Fruit fly (Drosophila melanogaster) whole organism, embryonic: ENCODE measurements around the gene Cyp313a1.

Source experiments
- C15 ChIP-seq: fragments of 200-800 bp; sonication (Bioruptor generic); IDR thresholded peaks from 3 replicates; pipeline ENCODE4 v1.3.6; 2022; ENCODE audit warnings: missing biosample characterization, missing genetic modification characterization
- CG10274 ChIP-seq: fragments of 200-800 bp; sonication (Bioruptor generic); optimal IDR thresholded peaks from 3 replicates; lab custom pipeline; 2017; ENCODE audit warnings: missing biosample characterization, mild to moderate bottlenecking, missing genetic modification characterization
- CG12391 ChIP-seq: fragments of 200-800 bp; sonication (Bioruptor generic); optimal IDR thresholded peaks from 3 replicates; lab custom pipeline; 2018; ENCODE audit warnings: missing biosample characterization, mild to moderate bottlenecking, missing genetic modification characterization, moderate library complexity
- CG13424 ChIP-seq: fragments of 200-800 bp; sonication (Bioruptor generic); optimal IDR thresholded peaks from 2 replicates; lab custom pipeline; 2019; ENCODE audit warnings: missing biosample characterization, mild to moderate bottlenecking, missing genetic modification characterization, moderate library complexity
- CG1603 ChIP-seq: fragments of 200-800 bp; sonication (Bioruptor generic); optimal IDR thresholded peaks from 2 replicates; lab custom pipeline; 2019; ENCODE audit warnings: missing biosample characterization, mild to moderate bottlenecking, missing genetic modification characterization, moderate library complexity
- CG17361 ChIP-seq: fragments of 200-800 bp; sonication (Bioruptor generic); IDR thresholded peaks from 3 replicates; pipeline ENCODE4 v1.3.6; 2022; ENCODE audit warnings: missing biosample characterization, missing genetic modification characterization
- CG17385 ChIP-seq: fragments of 200-800 bp; sonication (Bioruptor generic); optimal IDR thresholded peaks from 3 replicates; lab custom pipeline; 2018; ENCODE audit warnings: missing biosample characterization, mild to moderate bottlenecking, missing genetic modification characterization
- CG18262 ChIP-seq: fragments of 200-800 bp; optimal IDR thresholded peaks from 3 replicates; lab custom pipeline; 2019; ENCODE audit warnings: missing biosample characterization, mild to moderate bottlenecking, missing genetic modification characterization, moderate library complexity
- CG31388 ChIP-seq: fragments of 200-800 bp; sonication (Bioruptor generic); optimal IDR thresholded peaks from 2 replicates; lab custom pipeline; 2016; ENCODE audit warnings: missing biosample characterization, missing genetic modification characterization
- CG34224 ChIP-seq: fragments of 200-800 bp; sonication (Bioruptor generic); IDR thresholded peaks from 3 replicates; pipeline ENCODE4 v1.3.6; 2022; ENCODE audit warnings: missing biosample characterization, missing genetic modification characterization; ENCODE audit not compliant: partially characterized antibody
- CG3726 ChIP-seq: fragments of 200-800 bp; sonication (Bioruptor generic); IDR thresholded peaks from 3 replicates; pipeline ENCODE4, ENCODE4 v1.3.6; 2022; ENCODE audit warnings: missing biosample characterization, missing genetic modification characterization
- CG4617 ChIP-seq: fragments of 200-800 bp; sonication (Bioruptor generic); optimal IDR thresholded peaks from 3 replicates; lab custom pipeline; 2016; ENCODE audit warnings: missing biosample characterization, missing genetic modification characterization, borderline replicate concordance
- CG7556 ChIP-seq: fragments of 200-800 bp; sonication (Bioruptor generic); optimal IDR thresholded peaks from 2 replicates; lab custom pipeline; 2017; ENCODE audit warnings: missing biosample characterization, mild to moderate bottlenecking, missing genetic modification characterization
- CG7839 ChIP-seq: fragments of 200-800 bp; sonication (Bioruptor generic); optimal IDR thresholded peaks from 3 replicates; lab custom pipeline; 2018; ENCODE audit warnings: missing biosample characterization, mild to moderate bottlenecking, missing genetic modification characterization, moderate library complexity
- CG8089 ChIP-seq: fragments of 200-800 bp; sonication (Bioruptor generic); optimal IDR thresholded peaks from 3 replicates; lab custom pipeline; 2016; ENCODE audit warnings: missing biosample characterization, missing genetic modification characterization
- CG8281 ChIP-seq: fragments of 200-800 bp; sonication (Bioruptor generic); optimal IDR thresholded peaks from 2 replicates; lab custom pipeline; 2018; ENCODE audit warnings: missing biosample characterization, mild to moderate bottlenecking, missing genetic modification characterization, moderate library complexity
- CG8924 ChIP-seq: fragments of 200-800 bp; optimal IDR thresholded peaks from 3 replicates; lab custom pipeline; 2019; ENCODE audit warnings: missing biosample characterization, mild to moderate bottlenecking, missing genetic modification characterization, moderate library complexity
- Dek ChIP-seq: fragments of 200-800 bp; sonication (Bioruptor generic); optimal IDR thresholded peaks from 3 replicates; lab custom pipeline; 2019; ENCODE audit warnings: missing biosample characterization, mild to moderate bottlenecking, missing genetic modification characterization, moderate library complexity
- Dip2 ChIP-seq: fragments of 200-800 bp; sonication (Bioruptor generic); IDR thresholded peaks from 2 replicates; pipeline ENCODE4 v1.3.6; 2022; ENCODE audit warnings: missing biosample characterization, missing genetic modification characterization
- Gsc ChIP-seq: fragments of 200-800 bp; sonication (Bioruptor generic); IDR thresholded peaks from 2 replicates; pipeline ENCODE4 v1.3.6; 2022; ENCODE audit warnings: missing biosample characterization, missing genetic modification characterization
- Hr51 ChIP-seq, 2 experiments: fragments of 200-800 bp; sonication (Bioruptor generic); optimal IDR thresholded peaks; 2 replicates in 1 of 2; 3 replicates in 1 of 2; lab custom pipeline; 2016 to 2018; ENCODE audit warnings: missing biosample characterization in 2 of 2, missing genetic modification characterization in 2 of 2, mild to moderate bottlenecking in 1 of 2, moderate library complexity in 1 of 2
- Med ChIP-seq: fragments of 200-800 bp; sonication (Bioruptor generic); peaks from one replicate; lab custom pipeline; 2016; ENCODE audit warnings: missing biosample characterization, missing genetic modification characterization, mild to moderate bottlenecking, inconsistent platforms, moderate library complexity
- Nf-YA ChIP-seq: fragments of 200-800 bp; sonication (Bioruptor generic); IDR thresholded peaks from 2 replicates; pipeline ENCODE4 v1.3.6; 2022; ENCODE audit warnings: missing biosample characterization, missing genetic modification characterization
- Rx ChIP-seq: fragments of 200-800 bp; sonication (Bioruptor generic); IDR thresholded peaks from 2 replicates; pipeline ENCODE4 v1.3.6; 2022; ENCODE audit warnings: missing biosample characterization, missing genetic modification characterization
- Sox102F ChIP-seq: fragments of 200-800 bp; sonication (Bioruptor generic); optimal IDR thresholded peaks from 2 replicates; lab custom pipeline; 2018; ENCODE audit warnings: missing biosample characterization, mild to moderate bottlenecking, missing genetic modification characterization, moderate library complexity
- abd-A ChIP-seq: fragments of 200-800 bp; sonication (Bioruptor generic); optimal IDR thresholded peaks from 3 replicates; lab custom pipeline; 2019; ENCODE audit warnings: missing biosample characterization, mild to moderate bottlenecking, missing genetic modification characterization, moderate library complexity
- ash1 ChIP-seq: fragments of 200-800 bp; sonication (Bioruptor generic); optimal IDR thresholded peaks from 2 replicates; lab custom pipeline; 2018; ENCODE audit warnings: missing biosample characterization, mild to moderate bottlenecking, missing genetic modification characterization
- crc ChIP-seq: fragments of 200-800 bp; sonication (Bioruptor generic); optimal IDR thresholded peaks from 2 replicates; lab custom pipeline; 2016; ENCODE audit warnings: missing biosample characterization, missing genetic modification characterization
- cwo ChIP-seq: fragments of 200-800 bp; sonication (Bioruptor generic); optimal IDR thresholded peaks from 3 replicates; lab custom pipeline; 2017; ENCODE audit warnings: missing biosample characterization, missing genetic modification characterization, mild to moderate bottlenecking, moderate library complexity, missing genetic modification reagents
- dmrt99B ChIP-seq: fragments of 200-800 bp; sonication (Bioruptor generic); optimal IDR thresholded peaks from 2 replicates; lab custom pipeline; 2018; ENCODE audit warnings: missing biosample characterization, mild to moderate bottlenecking, missing genetic modification characterization, moderate library complexity
- en ChIP-seq: fragments of 200-800 bp; sonication (Bioruptor generic); optimal IDR thresholded peaks from 2 replicates; lab custom pipeline; 2016; ENCODE audit warnings: missing biosample characterization, missing genetic modification characterization
- fru ChIP-seq: fragments of >200 bp; optimal IDR thresholded peaks from 2 replicates; lab custom pipeline; 2017
- gcm ChIP-seq: fragments of 200-800 bp; sonication (Bioruptor generic); optimal IDR thresholded peaks from 2 replicates; lab custom pipeline; 2019; ENCODE audit warnings: missing biosample characterization, mild to moderate bottlenecking, missing genetic modification characterization, moderate library complexity
- gem ChIP-seq: fragments of 200-800 bp; sonication (Bioruptor generic); optimal IDR thresholded peaks from 2 replicates; lab custom pipeline; 2019; ENCODE audit warnings: missing biosample characterization, mild to moderate bottlenecking, missing genetic modification characterization, moderate library complexity
- grau ChIP-seq: fragments of 200-800 bp; optimal IDR thresholded peaks from 3 replicates; lab custom pipeline; 2019; ENCODE audit warnings: missing biosample characterization, mild to moderate bottlenecking, missing genetic modification characterization, moderate library complexity
- inv ChIP-seq: fragments of 200-800 bp; sonication (Bioruptor generic); IDR thresholded peaks from 2 replicates; pipeline ENCODE4 v1.3.6; 2022; ENCODE audit warnings: missing biosample characterization, missing genetic modification characterization; ENCODE audit not compliant: partially characterized antibody
- kay ChIP-seq: fragments of 200-800 bp; sonication (Bioruptor generic); optimal IDR thresholded peaks from 2 replicates; lab custom pipeline; 2016; ENCODE audit warnings: missing biosample characterization, missing genetic modification characterization
- knrl ChIP-seq: fragments of 200-800 bp; sonication (Bioruptor generic); IDR thresholded peaks from 3 replicates; pipeline ENCODE4 v1.3.6; 2022; ENCODE audit warnings: missing biosample characterization, missing genetic modification characterization; ENCODE audit not compliant: partially characterized antibody
- lilli ChIP-seq: fragments of 200-800 bp; sonication (Bioruptor generic); optimal IDR thresholded peaks from 3 replicates; lab custom pipeline; 2016; ENCODE audit warnings: missing biosample characterization, missing genetic modification characterization
- lmd ChIP-seq: fragments of 200-800 bp; sonication (Bioruptor generic); IDR thresholded peaks from 2 replicates; pipeline ENCODE4 v1.3.6; 2022; ENCODE audit warnings: missing biosample characterization, missing genetic modification characterization
- lola ChIP-seq, 3 experiments: fragments of >200 bp in 2 of 3; fragments of 200-800 bp in 1 of 3; sonication (Bioruptor generic) in 1 of 3; optimal IDR thresholded peaks; 2 replicates each; lab custom pipeline; 2017 to 2019; ENCODE audit warnings: missing biosample characterization in 3 of 3, missing genetic modification characterization in 3 of 3, mild to moderate bottlenecking in 1 of 3, moderate library complexity in 1 of 3
- phol ChIP-seq: fragments of 200-800 bp; sonication (Bioruptor generic); optimal IDR thresholded peaks from 3 replicates; lab custom pipeline; 2018; ENCODE audit warnings: missing biosample characterization, mild to moderate bottlenecking, missing genetic modification characterization, moderate library complexity
- pita ChIP-seq: fragments of 200-800 bp; sonication (Bioruptor generic); optimal IDR thresholded peaks from 2 replicates; lab custom pipeline; 2017; ENCODE audit warnings: missing biosample characterization, mild to moderate bottlenecking, missing genetic modification characterization
- repo ChIP-seq: fragments of 200-800 bp; sonication (Bioruptor generic); optimal IDR thresholded peaks from 2 replicates; lab custom pipeline; 2016; ENCODE audit warnings: missing biosample characterization, missing genetic modification characterization
- row ChIP-seq: fragments of 200-800 bp; sonication (Bioruptor generic); IDR thresholded peaks from 3 replicates; pipeline ENCODE4 v1.3.6; 2022; ENCODE audit warnings: missing biosample characterization, missing genetic modification characterization
- slou ChIP-seq: fragments of 200-800 bp; sonication (Bioruptor generic); optimal IDR thresholded peaks from 3 replicates; lab custom pipeline; 2016; ENCODE audit warnings: missing biosample characterization, missing genetic modification characterization
- tgo ChIP-seq: fragments of 200-800 bp; sonication (Bioruptor generic); IDR thresholded peaks from 3 replicates; pipeline ENCODE4 v1.3.6; 2022; ENCODE audit warnings: missing biosample characterization, missing genetic modification characterization
- ttk ChIP-seq: fragments of 200-800 bp; sonication (Bioruptor generic); IDR thresholded peaks from 2 replicates; pipeline ENCODE4 v2.1.2; 2022; ENCODE audit warnings: missing biosample characterization, missing genetic modification characterization
- vnd ChIP-seq: fragments of 200-800 bp; sonication (Bioruptor generic); IDR thresholded peaks from 3 replicates; pipeline ENCODE4 v1.3.6; 2022; ENCODE audit warnings: missing biosample characterization, missing genetic modification characterization; ENCODE audit not compliant: partially characterized antibody

The Cyp313a1 gene

dm6 chr3R:14492287-14492889 lies 28.5 kb upstream of the Cyp313a1 start:
- 0 out of 3 replicates have a peak, but pooled peaks have one; percentile 13 for TF ChIP-seq row (GFP tag; lab: Robert Waterston, UW)
- TF ChIP-seq Dip2: no peak
- TF ChIP-seq slou (GFP tag; lab: Kevin White, UChicago): no peak
- TF ChIP-seq abd-A: no peak
- no peak for TF ChIP-seq ttk (GFP tag; lab: Robert Waterston, UW)
- peak; percentile 20 for TF ChIP-seq CG1603 (tag; lab: Kevin White, UChicago)
- TF ChIP-seq grau: peak; percentile 23
- TF ChIP-seq knrl (GFP tag; lab: Robert Waterston, UW): no peak
- no peak for TF ChIP-seq ash1 (GFP tag; lab: Kevin White, UChicago)
- TF ChIP-seq fru (lab: Kevin White, UChicago): no peak
- peak; percentile 5 for TF ChIP-seq Sox102F (GFP tag; lab: Kevin White, UChicago)
- TF ChIP-seq pita (GFP tag; lab: Kevin White, UChicago): no peak
- no peak for TF ChIP-seq lilli
- no peak for TF ChIP-seq cwo (GFP tag; lab: Kevin White, UChicago)
- 0 out of 2 replicates have a peak, but pooled peaks have one; percentile 11 for TF ChIP-seq lmd (GFP tag; lab: Robert Waterston, UW)
- TF ChIP-seq inv (GFP tag; lab: Robert Waterston, UW): no peak
- TF ChIP-seq CG10274 (GFP tag; lab: Kevin White, UChicago): no peak
- TF ChIP-seq CG8924 (tag; lab: Kevin White, UChicago): no peak
- TF ChIP-seq CG34224 (GFP tag; lab: Robert Waterston, UW): no peak
- no peak for TF ChIP-seq CG4617 (GFP tag; lab: Kevin White, UChicago)
- TF ChIP-seq repo (GFP tag; lab: Kevin White, UChicago): no peak
- peak; percentile 34 for TF ChIP-seq gem
- no peak for TF ChIP-seq Gsc (GFP tag; lab: Robert Waterston, UW)
- TF ChIP-seq CG13424: peak; percentile 6
- TF ChIP-seq CG8089 (GFP tag; lab: Kevin White, UChicago): no peak
- no peak for TF ChIP-seq CG8281 (tag; lab: Kevin White, UChicago)
- TF ChIP-seq Dek (tag; lab: Kevin White, UChicago): no peak
- no peak for TF ChIP-seq vnd (GFP tag; lab: Robert Waterston, UW)
- peak; percentile 4 for TF ChIP-seq phol (tag; lab: Kevin White, UChicago)
- peak; percentile 14 for TF ChIP-seq CG12391 (tag; lab: Kevin White, UChicago)
- TF ChIP-seq gcm (GFP tag; lab: Kevin White, UChicago): peak; percentile 78
- TF ChIP-seq en: no peak
- TF ChIP-seq CG17385: no peak
- peak in 1 of 3 experiments; percentile 8 for TF ChIP-seq lola (GFP tag; optimal IDR thresholded peaks at IDR 0.05; lab: Kevin White, UChicago)
- TF ChIP-seq Rx (GFP tag; lab: Robert Waterston, UW): peak; percentile 13; the same call in 1 of the 2 replicates
- TF ChIP-seq CG3726 (GFP tag; lab: Robert Waterston, UW): no peak
- no peak for TF ChIP-seq crc (GFP tag; lab: Kevin White, UChicago)
- TF ChIP-seq dmrt99B: peak; percentile 40
- peak in 1 of 2 experiments; percentile 31 for TF ChIP-seq Hr51 (GFP tag; optimal IDR thresholded peaks at IDR 0.05; lab: Kevin White, UChicago)
- TF ChIP-seq kay: no peak
- TF ChIP-seq Med (GFP tag; lab: Kevin White, UChicago): no peak
- TF ChIP-seq C15 (GFP tag; lab: Robert Waterston, UW): no peak
- peak; percentile 22 for TF ChIP-seq CG18262 (tag; lab: Kevin White, UChicago)
- no peak for TF ChIP-seq CG31388
- TF ChIP-seq CG7556 (GFP tag; lab: Kevin White, UChicago): no peak
- TF ChIP-seq CG17361 (GFP tag; lab: Robert Waterston, UW): 0 out of 3 replicates have a peak, but pooled peaks have one; percentile 17
- TF ChIP-seq Nf-YA (GFP tag; lab: Robert Waterston, UW): no peak
- TF ChIP-seq tgo (GFP tag; lab: Robert Waterston, UW): peak; percentile 28; the same call in 1 of the 3 replicates
- TF ChIP-seq CG7839 (tag; lab: Kevin White, UChicago): peak; percentile 31
